Fruit fly (Drosophila melanogaster): Measurements from ENCODE around the gene NimC4.

The NimC4 gene

DNA sequence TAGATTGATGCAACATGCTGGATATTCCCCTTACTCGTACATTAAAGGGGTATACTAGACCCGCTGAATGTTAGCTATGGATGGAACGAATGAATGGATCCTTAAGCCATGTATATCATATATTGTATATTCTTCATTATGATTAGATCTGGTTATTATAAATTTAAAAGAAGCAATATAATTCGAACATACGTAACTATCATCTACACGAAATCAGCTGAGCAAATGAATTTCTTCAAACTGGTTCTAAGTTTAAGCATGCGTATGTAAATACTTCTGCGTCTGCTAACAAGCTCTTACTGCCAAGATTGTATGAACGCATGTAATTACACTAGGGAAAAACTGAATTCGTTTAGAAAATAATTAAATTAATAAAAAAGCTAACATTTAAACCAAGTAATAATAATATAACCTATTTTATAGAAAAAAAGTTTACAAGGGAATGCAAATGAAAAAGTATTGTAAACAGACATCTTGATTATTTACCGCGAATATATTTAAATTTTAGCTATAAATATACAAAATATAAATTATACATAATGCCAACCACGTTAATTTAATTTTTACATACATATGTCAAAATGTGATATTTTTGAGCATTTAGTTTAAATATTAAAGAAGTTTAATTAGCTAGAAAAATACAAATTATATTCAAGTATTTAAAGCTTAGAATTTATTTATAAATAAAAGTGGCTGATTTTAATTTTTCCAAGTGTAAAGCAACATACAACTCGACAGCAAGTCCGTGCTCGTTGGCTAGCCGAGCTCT lies 26.3 kb upstream of the NimC4 start (continued):
- TF ChIP-seq CG7928 (GFP tag; optimal IDR thresholded peaks at IDR 0.05), result no peak
- TF ChIP-seq CG17328 (GFP tag; IDR thresholded peaks at IDR 0.05), result peak; percentile 39; the same call in 1 of the 2 replicates
- peak; percentile 55 for TF ChIP-seq CG4707 (GFP tag; optimal IDR thresholded peaks at IDR 0.05)
- TF ChIP-seq Ets65A (GFP tag), result peak; percentile 16
- TF ChIP-seq hb (GFP tag; IDR thresholded peaks at IDR 0.05; ENCODE audit: partially characterized antibody), result no peak
- TF ChIP-seq CG15601 (tag; optimal IDR thresholded peaks at IDR 0.05), result peak; percentile 66
- no peak for TF ChIP-seq CG2116 (GFP tag; optimal IDR thresholded peaks at IDR 0.05)
- TF ChIP-seq Blimp-1 (GFP tag; optimal IDR thresholded peaks at IDR 0.05), result peak; percentile 39
- no peak for TF ChIP-seq CG11085 (GFP tag; IDR thresholded peaks at IDR 0.05)
- TF ChIP-seq YL-1 (GFP tag; optimal IDR thresholded peaks at IDR 0.05), result no peak
- TF ChIP-seq maf-S (GFP tag; optimal IDR thresholded peaks at IDR 0.05), result no peak
- no peak for TF ChIP-seq CG6683 (GFP tag; optimal IDR thresholded peaks at IDR 0.05)
- no peak for TF ChIP-seq Dref (GFP tag; IDR thresholded peaks at IDR 0.05)
- TF ChIP-seq CG10366 (GFP tag; IDR thresholded peaks at IDR 0.05), result peak; percentile 57
- no peak for TF ChIP-seq bigmax (GFP tag; optimal IDR thresholded peaks at IDR 0.05)
- no peak for TF ChIP-seq ro (GFP tag; IDR thresholded peaks at IDR 0.05)
- no peak for TF ChIP-seq repo (GFP tag; optimal IDR thresholded peaks at IDR 0.05)
- peak; percentile 17 for TF ChIP-seq gcm (GFP tag; optimal IDR thresholded peaks at IDR 0.05)
- TF ChIP-seq CG17568 (GFP tag; optimal IDR thresholded peaks at IDR 0.05), result peak; percentile 43
- no peak for TF ChIP-seq seq (GFP tag; IDR thresholded peaks at IDR 0.05)
- TF ChIP-seq lab (GFP tag; optimal IDR thresholded peaks at IDR 0.05), result peak; percentile 74
- no peak for TF ChIP-seq hbn (GFP tag; IDR thresholded peaks at IDR 0.05; ENCODE audit: partially characterized antibody)
- TF ChIP-seq Oli (tag; optimal IDR thresholded peaks at IDR 0.05), result peak; percentile 49
- TF ChIP-seq CG4730 (GFP tag; IDR thresholded peaks at IDR 0.05), result peak; percentile 52
- peak; percentile 58 for TF ChIP-seq Hmr (GFP tag; optimal IDR thresholded peaks at IDR 0.05)
- no peak for TF ChIP-seq cato (GFP tag; optimal IDR thresholded peaks at IDR 0.05; ENCODE audit: borderline replicate concordance)
- no peak for TF ChIP-seq HLHmδ (GFP tag; optimal IDR thresholded peaks at IDR 0.05)
- no peak for TF ChIP-seq CG30431 (GFP tag; optimal IDR thresholded peaks at IDR 0.05)
- no peak for TF ChIP-seq lov (optimal IDR thresholded peaks at IDR 0.05)
- TF ChIP-seq lov (GFP tag; IDR thresholded peaks at IDR 0.05), result no peak
- TF ChIP-seq nau (GFP tag; optimal IDR thresholded peaks at IDR 0.05), result no peak
- no peak for TF ChIP-seq CG31224 (GFP tag; IDR thresholded peaks at IDR 0.05)
- no peak for TF ChIP-seq abd-A (tag; optimal IDR thresholded peaks at IDR 0.05)
- TF ChIP-seq CG12299 (tag; optimal IDR thresholded peaks at IDR 0.05), result peak; percentile 6
- no peak for TF ChIP-seq ac (GFP tag; optimal IDR thresholded peaks at IDR 0.05)
- peak; percentile 10 for TF ChIP-seq nerfin-1 (tag; optimal IDR thresholded peaks at IDR 0.05)
- no peak for TF ChIP-seq nom (GFP tag; optimal IDR thresholded peaks at IDR 0.05)
- TF ChIP-seq CG4617 (GFP tag; optimal IDR thresholded peaks at IDR 0.05; ENCODE audit: borderline replicate concordance), result no peak
- TF ChIP-seq Poxn (GFP tag; IDR thresholded peaks at IDR 0.05), result no peak
- peak; percentile 1 for TF ChIP-seq jumu (GFP tag; optimal IDR thresholded peaks at IDR 0.05)
- TF ChIP-seq stc (GFP tag; IDR thresholded peaks at IDR 0.05), result peak; percentile 60
- TF ChIP-seq CG10431 (GFP tag; optimal IDR thresholded peaks at IDR 0.05), result no peak
- peak; percentile 24 for TF ChIP-seq CG9609 (GFP tag; optimal IDR thresholded peaks at IDR 0.05)
- TF ChIP-seq tin (GFP tag; optimal IDR thresholded peaks at IDR 0.05), result peak; percentile 54
- peak; percentile 64 for TF ChIP-seq CG34422 (GFP tag; IDR thresholded peaks at IDR 0.05)
- TF ChIP-seq CG32767 (GFP tag; IDR thresholded peaks at IDR 0.05), result no peak
- TF ChIP-seq HmgZ (tag; optimal IDR thresholded peaks at IDR 0.05), result peak; percentile 54
- peak; percentile 14 for TF ChIP-seq CG12942 (GFP tag; optimal IDR thresholded peaks at IDR 0.05)
- TF ChIP-seq vvl (GFP tag; IDR thresholded peaks at IDR 0.05), result peak; percentile 85
- TF ChIP-seq disco-r (GFP tag; optimal IDR thresholded peaks at IDR 0.05), result no peak
